Fruit fly (Drosophila melanogaster) S2 (cell line): ENCODE measurements around the gene axo.

Experiments used
- CG8478 ChIP-seq: fragments of >200 bp; optimal IDR thresholded peaks from 2 replicates; lab custom pipeline; 2018
- CTCF ChIP-seq, 2 experiments: fragments of >200 bp; optimal IDR thresholded peaks; 2 replicates each; lab custom pipeline; 2018

- TF ChIP-seq CG8478 (lab: Kevin White, UChicago) (no peak), CTCF (optimal IDR thresholded peaks at IDR 0.05; lab: Kevin White, UChicago) (no peak)
These were observed 11.4 kb upstream of the axo start for dm6 chr3L:4698496-4698895.
